Fruit fly (Drosophila melanogaster) whole organism, pupa: ENCODE data around the gene Sas-4.

Experiments
- CG10348 ChIP-seq: fragments of 200-800 bp; sonication (Bioruptor generic); IDR thresholded peaks from 2 replicates; pipeline ENCODE4 v1.3.6; 2022; ENCODE audit warnings: missing biosample characterization, missing genetic modification characterization
- CG12605 ChIP-seq: fragments of 200-800 bp; sonication (Bioruptor generic); IDR thresholded peaks from 2 replicates; pipeline ENCODE4 v1.3.6; 2022; ENCODE audit warnings: missing biosample characterization, missing genetic modification characterization
- CG13204 ChIP-seq: fragments of 200-800 bp; sonication (Bioruptor generic); optimal IDR thresholded peaks from 2 replicates; lab custom pipeline; 2018; ENCODE audit warnings: missing biosample characterization, mild to moderate bottlenecking, missing genetic modification characterization, moderate library complexity
- CG14655 ChIP-seq: fragments of 200-800 bp; sonication (Bioruptor generic); optimal IDR thresholded peaks from 3 replicates; lab custom pipeline; 2017; ENCODE audit warnings: mild to moderate bottlenecking, missing biosample characterization, missing genetic modification reagents, missing genetic modification characterization
- CG32121 ChIP-seq: fragments of 200-800 bp; sonication (Bioruptor generic); IDR thresholded peaks from 2 replicates; pipeline ENCODE4 v1.3.6; 2022; ENCODE audit warnings: missing biosample characterization, missing genetic modification characterization
- CG4496 ChIP-seq: fragments of 200-800 bp; sonication (Bioruptor generic); IDR thresholded peaks from 3 replicates; pipeline ENCODE4 v1.3.6; 2022; ENCODE audit warnings: missing biosample characterization, missing genetic modification characterization
- CG8159 ChIP-seq: fragments of 200-800 bp; sonication (Bioruptor generic); optimal IDR thresholded peaks from 3 replicates; lab custom pipeline; 2018; ENCODE audit warnings: missing biosample characterization, mild to moderate bottlenecking, missing genetic modification characterization, moderate library complexity
- D1 ChIP-seq: fragments of 200-800 bp; sonication (Bioruptor generic); optimal IDR thresholded peaks from 2 replicates; lab custom pipeline; 2018; ENCODE audit warnings: missing biosample characterization, mild to moderate bottlenecking, missing genetic modification characterization, moderate library complexity
- EcR ChIP-seq: fragments of 200-800 bp; sonication (Bioruptor generic); optimal IDR thresholded peaks from 3 replicates; lab custom pipeline; 2019; ENCODE audit warnings: missing biosample characterization, missing genetic modification characterization, mild to moderate bottlenecking, moderate library complexity, missing genetic modification reagents
- Ets98B ChIP-seq: fragments of 200-800 bp; sonication (Bioruptor generic); IDR thresholded peaks from 2 replicates; pipeline ENCODE4 v1.3.6; 2022; ENCODE audit warnings: missing biosample characterization, missing genetic modification characterization
- Pif1A ChIP-seq: fragments of 200-800 bp; sonication (Bioruptor generic); optimal IDR thresholded peaks from 3 replicates; lab custom pipeline; 2016; ENCODE audit warnings: missing biosample characterization, missing genetic modification characterization
- Snoo ChIP-seq: fragments of 200-800 bp; sonication (Bioruptor generic); optimal IDR thresholded peaks from 3 replicates; lab custom pipeline; 2017; ENCODE audit warnings: missing biosample characterization, mild to moderate bottlenecking, missing genetic modification characterization, inconsistent platforms
- fd96Ca ChIP-seq: fragments of 200-800 bp; sonication (Bioruptor generic); IDR thresholded peaks from 3 replicates; pipeline ENCODE4 v1.3.6; 2022; ENCODE audit warnings: missing biosample characterization, missing genetic modification characterization
- rn ChIP-seq: fragments of 200-800 bp; sonication (Bioruptor generic); IDR thresholded peaks from 2 replicates; pipeline ENCODE4 v1.3.6; 2022; ENCODE audit warnings: missing biosample characterization, missing genetic modification characterization

DNA sequence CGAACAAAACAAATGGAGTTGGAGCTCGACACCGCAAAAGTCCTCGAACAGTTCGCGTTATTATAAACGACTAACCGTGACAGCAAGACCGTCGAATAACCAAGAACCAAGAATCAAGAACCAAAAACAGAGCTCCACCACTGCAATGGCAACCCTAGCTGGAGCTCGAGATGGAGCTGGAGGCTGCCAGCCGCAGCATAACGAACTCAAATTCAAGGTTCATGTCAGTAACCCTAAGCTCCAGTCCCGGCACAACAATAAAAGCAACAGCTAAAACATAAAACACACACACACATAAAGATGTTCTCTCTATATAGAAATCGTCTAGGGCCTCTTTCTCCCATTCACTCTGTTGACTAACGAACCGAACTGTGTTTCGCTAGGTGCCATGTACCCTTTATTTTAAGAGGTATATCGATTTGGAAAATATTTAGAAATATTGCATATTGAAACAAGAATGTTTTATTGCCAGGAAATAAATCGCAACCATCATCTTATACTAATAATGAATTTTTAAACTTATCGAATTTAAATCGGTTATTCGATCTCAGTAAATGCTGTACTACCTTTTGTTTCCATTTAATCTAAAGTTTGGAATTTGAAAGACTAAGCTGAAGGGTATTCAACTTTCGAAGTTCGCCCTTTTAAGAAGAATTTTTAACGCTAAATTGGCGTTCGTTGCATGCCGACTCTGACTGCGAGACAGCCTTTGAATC is 20.4 kb downstream of the Sas-4 start:
- TF ChIP-seq CG4496 (GFP tag; lab: Robert Waterston, UW) (peak; percentile 55; the same call in 1 of the 3 replicates), CG32121 (no peak), CG14655 (GFP tag; lab: Kevin White, UChicago) (peak; percentile 75), Snoo (peak; percentile 26), D1 (tag; lab: Kevin White, UChicago) (peak; percentile 79), CG12605 (GFP tag; lab: Robert Waterston, UW) (no peak), CG8159 (tag; lab: Kevin White, UChicago) (peak; percentile 86), CG10348 (no peak), rn (GFP tag; lab: Robert Waterston, UW) (no peak), Pif1A (GFP tag; lab: Kevin White, UChicago) (peak; percentile 75), Ets98B (GFP tag; lab: Robert Waterston, UW) (no peak), CG13204 (peak; percentile 42), EcR (GFP tag; lab: Kevin White, UChicago) (peak; percentile 92), fd96Ca (GFP tag; lab: Robert Waterston, UW) (no peak)
